Worm (Caenorhabditis elegans) whole organism, mixed stage, embryonic: ENCODE measurements around the gene nhr-58.

Experiments used
- ceh-39 ChIP-seq: fragments of 150-350 bp; optimal IDR thresholded peaks from 2 replicates; lab custom pipeline; 2014; ENCODE audit warnings: missing biosample characterization, missing genetic modification characterization
- ceh-83 ChIP-seq: fragments of 200-800 bp; sonication (Bioruptor generic); optimal IDR thresholded peaks from 2 replicates; lab custom pipeline; 2018; ENCODE audit warnings: mild to moderate bottlenecking, missing genetic modification characterization, missing compliant biosample characterization
- ces-1 ChIP-seq: fragments of 150-350 bp; optimal IDR thresholded peaks from 2 replicates; lab custom pipeline; 2014; ENCODE audit warnings: missing biosample characterization, missing genetic modification reagents, missing genetic modification characterization
- cnd-1 ChIP-seq: fragments of 200-800 bp; sonication (Bioruptor generic); optimal IDR thresholded peaks from 2 replicates; lab custom pipeline; 2018; ENCODE audit warnings: mild to moderate bottlenecking, missing genetic modification characterization, missing compliant biosample characterization
- elt-1 ChIP-seq: sonication (generic microtip); optimal IDR thresholded peaks from 2 replicates; lab custom pipeline; 2017; ENCODE audit warnings: missing genetic modification characterization, mild to moderate bottlenecking, missing compliant biosample characterization, antibody characterized with exemption, moderate library complexity, borderline replicate concordance; ENCODE audit not compliant: insufficient read depth
- hlh-1 ChIP-seq: fragments of 150-350 bp; optimal IDR thresholded peaks from 2 replicates; lab custom pipeline; 2014; ENCODE audit warnings: missing biosample characterization, missing genetic modification reagents, missing genetic modification characterization
- lin-13 ChIP-seq: fragments of 150-350 bp; optimal IDR thresholded peaks from 2 replicates; lab custom pipeline; 2014; ENCODE audit warnings: missing biosample characterization, missing genetic modification characterization
- lsy-2 ChIP-seq: fragments of 150-350 bp; optimal IDR thresholded peaks from 2 replicates; lab custom pipeline; 2014; ENCODE audit warnings: missing biosample characterization, missing genetic modification characterization
- mep-1 ChIP-seq: fragments of 150-350 bp; optimal IDR thresholded peaks from 2 replicates; lab custom pipeline; 2017; ENCODE audit warnings: missing biosample characterization, missing genetic modification reagents, missing genetic modification characterization, inconsistent platforms
- mls-2 ChIP-seq: sonication (generic microtip); optimal IDR thresholded peaks from 2 replicates; lab custom pipeline; 2016; ENCODE audit warnings: mild to moderate bottlenecking, missing genetic modification characterization, moderate library complexity, missing compliant biosample characterization
- nhr-2 ChIP-seq: fragments of 150-350 bp; optimal IDR thresholded peaks from 2 replicates; lab custom pipeline; 2014; ENCODE audit warnings: missing biosample characterization, missing genetic modification characterization
- nhr-237 ChIP-seq: fragments of 150-350 bp; optimal IDR thresholded peaks from 2 replicates; lab custom pipeline; 2014; ENCODE audit warnings: missing biosample characterization, missing genetic modification characterization
- nhr-28 ChIP-seq: fragments of 150-350 bp; optimal IDR thresholded peaks from 2 replicates; lab custom pipeline; 2014; ENCODE audit warnings: missing biosample characterization, missing genetic modification characterization
- nhr-76 ChIP-seq: sonication (generic microtip); optimal IDR thresholded peaks from 2 replicates; lab custom pipeline; 2017; ENCODE audit warnings: missing biosample characterization, missing genetic modification characterization
- pha-4 ChIP-seq: fragments of 150-350 bp; optimal IDR thresholded peaks from 2 replicates; lab custom pipeline; 2018; ENCODE audit warnings: missing biosample characterization, missing genetic modification reagents, missing genetic modification characterization
- sem-2 ChIP-seq: fragments of 200-800 bp; sonication (Bioruptor generic); optimal IDR thresholded peaks from 2 replicates; lab custom pipeline; 2018; ENCODE audit warnings: mild to moderate bottlenecking, missing genetic modification characterization, missing compliant biosample characterization
- snpc-4 ChIP-seq: fragments of 150-350 bp; optimal IDR thresholded peaks from 2 replicates; lab custom pipeline; 2014; ENCODE audit warnings: missing biosample characterization, missing genetic modification characterization
- sptf-1 ChIP-seq: sonication (generic microtip); optimal IDR thresholded peaks from 2 replicates; lab custom pipeline; 2017; ENCODE audit warnings: mild to moderate bottlenecking, missing genetic modification characterization, moderate library complexity, missing compliant biosample characterization
- tbx-8 ChIP-seq: fragments of 200-800 bp; sonication (Bioruptor generic); optimal IDR thresholded peaks from 2 replicates; lab custom pipeline; 2018; ENCODE audit warnings: mild to moderate bottlenecking, missing genetic modification characterization, moderate library complexity, missing compliant biosample characterization
- unc-62 ChIP-seq: fragments of 150-350 bp; optimal IDR thresholded peaks from 2 replicates; lab custom pipeline; 2014; ENCODE audit warnings: missing biosample characterization, missing genetic modification reagents, missing genetic modification characterization
- zip-8 ChIP-seq: fragments of 150-350 bp; optimal IDR thresholded peaks from 2 replicates; lab custom pipeline; 2014; ENCODE audit warnings: missing biosample characterization, missing genetic modification characterization
- ztf-11 ChIP-seq: fragments of 150-350 bp; optimal IDR thresholded peaks from 2 replicates; lab custom pipeline; 2014; ENCODE audit warnings: missing biosample characterization, missing genetic modification characterization

nhr-58 gene

ce11 chrV:578977-579376 lies 46.9 kb downstream of the nhr-58 start, which contains the start of gene K06H6.4:
Gene K06H6.4 (plus strand): TSS chrV:579277.
- TF ChIP-seq sptf-1 (tag; lab: Kevin White, UChicago) (no peak), elt-1 (tag; lab: Kevin White, UChicago) (no peak), mls-2 (tag; lab: Kevin White, UChicago) (no peak), ztf-11 (tag; lab: Kevin White, UChicago) (no peak), nhr-237 (no peak), sem-2 (no peak), cnd-1 (no peak), hlh-1 (tag; lab: Kevin White, UChicago) (no peak), nhr-28 (tag; lab: Kevin White, UChicago) (no peak), snpc-4 (no peak), ces-1 (GFP tag; lab: Kevin White, UChicago) (no peak)

DNA sequence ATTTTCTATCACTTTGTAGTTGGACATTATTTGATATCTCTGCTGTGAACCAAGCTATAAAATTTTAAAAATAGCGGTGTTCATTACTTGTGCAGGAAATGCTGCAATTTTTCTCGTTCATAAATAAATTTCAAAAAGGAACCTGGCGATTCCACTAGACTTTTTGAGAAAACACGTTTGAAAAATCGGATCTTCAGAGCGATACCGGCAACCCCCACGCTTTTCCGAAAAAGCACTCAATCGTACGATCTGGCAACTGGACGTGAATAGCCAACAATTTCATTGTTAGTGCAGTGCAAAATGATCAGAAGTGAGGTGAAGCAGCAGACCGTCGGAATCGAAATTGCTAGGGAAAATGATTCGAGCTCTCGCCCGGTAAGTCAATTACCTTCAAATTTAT lies 49.6 kb downstream of the nhr-58 start, which contains the start of gene nstp-7:
nstp-7 (plus strand) TSS at position 301 of the 400 bp plus-strand sequence.
- TF ChIP-seq snpc-4 (no peak), nhr-76 (tag; lab: Kevin White, UChicago) (no peak), lsy-2 (no peak), pha-4 (tag; lab: Kevin White, UChicago) (no peak), unc-62 (GFP tag; lab: Kevin White, UChicago) (no peak), zip-8 (tag; lab: Kevin White, UChicago) (no peak), ceh-39 (tag; lab: Kevin White, UChicago) (no peak), tbx-8 (GFP tag; lab: Kevin White, UChicago) (no peak), mep-1 (tag; lab: Kevin White, UChicago) (no peak), nhr-2 (tag; lab: Kevin White, UChicago) (no peak), lin-13 (tag; lab: Kevin White, UChicago) (no peak), cnd-1 (no peak), sem-2 (no peak), ceh-83 (no peak)
